Worm (Caenorhabditis elegans): Measurements from ENCODE around the gene npr-9.

ce11 chrX:11379135-11379781 is 49.7 kb downstream of the npr-9 start:
- TF ChIP-seq ceh-24 (tag; optimal IDR thresholded peaks at IDR 0.05), result no peak
- TF ChIP-seq Y22D7AL.16 (tag; optimal IDR thresholded peaks at IDR 0.05), result no peak
- no peak for TF ChIP-seq pag-3 (tag; optimal IDR thresholded peaks at IDR 0.05; ENCODE audit: borderline replicate concordance)

Data from whole organism, late embryonic.